Worm (Caenorhabditis elegans): ENCODE data around the gene F45E6.1.

ce11 chrX:12461557-12461956 lies 15.7 kb downstream of the F45E6.1 start, which contains the start of gene odr-7:
- no peak for TF ChIP-seq ceh-13 (GFP tag; optimal IDR thresholded peaks at IDR 0.05)
- TF ChIP-seq F13C5.2 (tag; optimal IDR thresholded peaks at IDR 0.05) = no peak
- no peak for TF ChIP-seq ama-1 (optimal IDR thresholded peaks at IDR 0.05)
- TF ChIP-seq ceh-36 (tag; optimal IDR thresholded peaks at IDR 0.05) = no peak
- no peak for TF ChIP-seq tbx-37 (GFP tag; conservative IDR thresholded peaks at IDR 0.05)
- TF ChIP-seq hmg-4 (GFP tag; optimal IDR thresholded peaks at IDR 0.05) = no peak
- no peak for TF ChIP-seq tbx-11 (GFP tag; IDR thresholded peaks at IDR 0.05)
